Fruit fly (Drosophila melanogaster): ENCODE data around the gene CG10654.

The CG10654 gene

DNA sequence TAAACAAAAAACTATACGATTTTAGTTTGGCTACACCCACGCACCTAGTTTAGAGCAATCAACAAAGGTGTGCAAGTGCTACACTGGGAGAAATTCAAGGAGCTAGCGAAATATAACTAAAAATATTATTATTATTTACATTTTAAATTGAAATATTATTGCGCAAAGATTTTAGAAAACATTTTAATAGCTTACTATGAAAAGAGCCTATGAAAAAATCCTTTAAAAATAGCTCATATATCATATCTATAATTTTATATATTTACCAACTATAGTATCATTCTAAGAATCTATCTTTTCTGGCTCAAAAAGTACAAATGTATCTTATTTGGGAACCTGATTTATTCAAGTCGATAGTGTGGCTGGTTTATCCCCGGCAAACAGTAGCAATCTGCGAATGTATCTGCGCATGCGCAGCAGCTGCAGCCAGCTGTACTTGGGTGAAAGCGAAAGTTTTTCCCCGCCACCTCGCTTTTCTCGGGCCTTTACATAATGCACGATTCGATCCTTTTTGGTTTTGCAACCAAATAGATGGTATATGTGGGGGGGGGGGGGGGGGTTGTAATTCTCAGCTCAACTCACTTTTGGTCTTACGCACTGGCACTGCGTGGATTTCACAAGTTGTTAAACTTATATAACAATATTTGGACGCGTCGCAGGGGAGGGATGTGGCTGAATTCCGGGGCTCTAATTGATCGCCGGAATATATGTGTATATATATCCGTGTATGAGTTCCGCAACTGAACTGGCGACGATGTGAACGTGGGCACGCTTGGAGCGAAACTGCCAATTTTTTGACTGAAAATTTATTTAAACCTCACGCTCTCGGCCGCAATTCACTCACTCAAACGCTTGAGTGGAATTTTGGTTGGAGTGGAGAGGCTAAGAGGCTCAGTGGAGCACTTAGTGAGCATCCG lies 11.0 kb downstream of the CG10654 start, which contains the start of gene CG10657 (continued):
- no peak for TF ChIP-seq Atf6 (GFP tag; IDR thresholded peaks at IDR 0.05)
- TF ChIP-seq zfh2 (GFP tag; optimal IDR thresholded peaks at IDR 0.05): no peak
- peak; percentile 57; the same call in 1 of the 2 replicates for TF ChIP-seq crol (GFP tag; IDR thresholded peaks at IDR 0.05)
- TF ChIP-seq Kr (GFP tag; optimal IDR thresholded peaks at IDR 0.05): no peak
- peak; percentile 50; the same call in 1 of the 2 replicates for TF ChIP-seq Bgb (GFP tag; IDR thresholded peaks at IDR 0.05; ENCODE audit: partially characterized antibody)
- TF ChIP-seq nerfin-1 (tag; optimal IDR thresholded peaks at IDR 0.05): no peak
- no peak for TF ChIP-seq Elba2 (GFP tag; optimal IDR thresholded peaks at IDR 0.05)
- no peak for TF ChIP-seq shn (GFP tag; optimal IDR thresholded peaks at IDR 0.05)
- TF ChIP-seq CG10209 (GFP tag; optimal IDR thresholded peaks at IDR 0.05): no peak
- no peak for TF ChIP-seq tna (GFP tag; IDR thresholded peaks at IDR 0.05; ENCODE audit: partially characterized antibody)
- TF ChIP-seq HLH3B (GFP tag; IDR thresholded peaks at IDR 0.05): no peak
- peak; percentile 22 for TF ChIP-seq CG13894 (tag; optimal IDR thresholded peaks at IDR 0.05)
- TF ChIP-seq CG13287 (GFP tag; IDR thresholded peaks at IDR 0.05; ENCODE audit: partially characterized antibody): peak; percentile 30; the same call in 1 of the 2 replicates
- no peak for TF ChIP-seq CG16813 (GFP tag; IDR thresholded peaks at IDR 0.05; ENCODE audit: partially characterized antibody)
- no peak for TF ChIP-seq pfk (GFP tag; optimal IDR thresholded peaks at IDR 0.05)
- TF ChIP-seq peb (GFP tag; IDR thresholded peaks at IDR 0.05): no peak
- TF ChIP-seq Rfx (GFP tag; IDR thresholded peaks at IDR 0.05): 0 out of 2 replicates have a peak, but pooled peaks have one; percentile 16
- no peak for TF ChIP-seq eyg (GFP tag; optimal IDR thresholded peaks at IDR 0.05)
- TF ChIP-seq sim (GFP tag; IDR thresholded peaks at IDR 0.05): 0 out of 2 replicates have a peak, but pooled peaks have one; percentile 32
- TF ChIP-seq kni (GFP tag; optimal IDR thresholded peaks at IDR 0.05): no peak
- TF ChIP-seq CG6689 (GFP tag; IDR thresholded peaks at IDR 0.05): 0 out of 2 replicates have a peak, but pooled peaks have one; percentile 11
- no peak for TF ChIP-seq CG17912 (GFP tag; optimal IDR thresholded peaks at IDR 0.05)
- no peak for TF ChIP-seq CG7271 (tag; optimal IDR thresholded peaks at IDR 0.05)
- TF ChIP-seq CG1832 (GFP tag; optimal IDR thresholded peaks at IDR 0.05): no peak
- TF ChIP-seq kay (GFP tag; optimal IDR thresholded peaks at IDR 0.05): no peak
- no peak for TF ChIP-seq CG12299 (tag; optimal IDR thresholded peaks at IDR 0.05)
- no peak for TF ChIP-seq CG7745 (tag; optimal IDR thresholded peaks at IDR 0.05)
- TF ChIP-seq YL-1 (GFP tag; optimal IDR thresholded peaks at IDR 0.05): no peak
- TF ChIP-seq trem (tag; optimal IDR thresholded peaks at IDR 0.05): no peak
- TF ChIP-seq TFAM (GFP tag; optimal IDR thresholded peaks at IDR 0.05): no peak
- TF ChIP-seq sr (GFP tag; IDR thresholded peaks at IDR 0.05): peak; percentile 38; the same call in 1 of the 3 replicates
- TF ChIP-seq Spps (tag; optimal IDR thresholded peaks at IDR 0.05): no peak
- TF ChIP-seq Hr78 (GFP tag; optimal IDR thresholded peaks at IDR 0.05): no peak
- no peak for TF ChIP-seq CG2120 (GFP tag; optimal IDR thresholded peaks at IDR 0.05)
- no peak for TF ChIP-seq CG4730 (GFP tag; IDR thresholded peaks at IDR 0.05)
- TF ChIP-seq Trl (optimal IDR thresholded peaks at IDR 0.05): peak in 1 of 2 experiments; percentile 28
- no peak for TF ChIP-seq Trl (GFP tag; optimal IDR thresholded peaks at IDR 0.05)
- no peak for TF ChIP-seq Lpt (GFP tag; optimal IDR thresholded peaks at IDR 0.05)
- TF ChIP-seq Dip2 (GFP tag; IDR thresholded peaks at IDR 0.05): no peak
- TF ChIP-seq Jarid2 (GFP tag; optimal IDR thresholded peaks at IDR 0.05): peak; percentile 57
- TF ChIP-seq sens (GFP tag): no peak
- peak in 1 of 2 experiments; percentile 92 for TF ChIP-seq Pdp1 (GFP tag; optimal IDR thresholded peaks at IDR 0.05)
- no peak for TF ChIP-seq Xbp1 (GFP tag; optimal IDR thresholded peaks at IDR 0.05)
- peak; percentile 8 for TF ChIP-seq Nf-YC (tag; optimal IDR thresholded peaks at IDR 0.05)
- no peak for TF ChIP-seq CG6791 (GFP tag; IDR thresholded peaks at IDR 0.05; ENCODE audit: partially characterized antibody)
- no peak for TF ChIP-seq CG8359 (GFP tag; optimal IDR thresholded peaks at IDR 0.05; ENCODE audit: borderline replicate concordance)
- TF ChIP-seq CG8281 (tag; optimal IDR thresholded peaks at IDR 0.05): no peak
- peak; percentile 81 for TF ChIP-seq sd (tag; optimal IDR thresholded peaks at IDR 0.05)
